Worm (Caenorhabditis elegans) whole organism, young adult: ENCODE measurements around the gene F41G4.13.

ENCODE experiments used
- C06A6.2 ChIP-seq: fragments of 200-800 bp; sonication (Bioruptor generic); conservative IDR thresholded peaks from 2 replicates; pipeline ENCODE4 v1.3.6; 2022; ENCODE audit warnings: missing genetic modification characterization, missing compliant biosample characterization
- D2030.7 ChIP-seq: fragments of 200-800 bp; sonication (Bioruptor generic); IDR thresholded peaks from 2 replicates; pipeline ENCODE4 v1.3.6; 2022; ENCODE audit warnings: missing genetic modification reagents, missing genetic modification characterization, missing compliant biosample characterization
- F22D6.2 ChIP-seq: sonication (generic microtip); optimal IDR thresholded peaks from 2 replicates; lab custom pipeline; 2016; ENCODE audit warnings: mild to moderate bottlenecking, missing genetic modification characterization, missing compliant biosample characterization
- F23B12.7 ChIP-seq: sonication (generic microtip); optimal IDR thresholded peaks from 2 replicates; lab custom pipeline; 2017; ENCODE audit warnings: missing genetic modification characterization, mild to moderate bottlenecking, missing compliant biosample characterization, antibody characterized with exemption, moderate library complexity; ENCODE audit not compliant: insufficient read depth
- F37B4.10 ChIP-seq: fragments of 200-800 bp; sonication (Bioruptor generic); IDR thresholded peaks from 2 replicates; pipeline ENCODE4 v1.3.6; 2022; ENCODE audit warnings: missing genetic modification characterization, missing compliant biosample characterization
- F52B5.7 ChIP-seq: sonication (generic microtip); optimal IDR thresholded peaks from 2 replicates; lab custom pipeline; 2016; ENCODE audit warnings: mild to moderate bottlenecking, missing genetic modification characterization, missing compliant biosample characterization
- K11D2.4 ChIP-seq: fragments of 200-800 bp; sonication (Bioruptor generic); IDR thresholded peaks from 2 replicates; pipeline ENCODE4 v1.3.6; 2022; ENCODE audit warnings: missing genetic modification reagents, missing genetic modification characterization, missing compliant biosample characterization
- K12H6.12 ChIP-seq: fragments of 200-800 bp; sonication (Bioruptor generic); optimal IDR thresholded peaks from 2 replicates; lab custom pipeline; 2018; ENCODE audit warnings: mild to moderate bottlenecking, missing genetic modification characterization, missing compliant biosample characterization
- Y95B8A.8 ChIP-seq: fragments of 200-800 bp; sonication (Bioruptor generic); IDR thresholded peaks from 2 replicates; pipeline ENCODE4 v1.3.6; 2022; ENCODE audit warnings: missing genetic modification reagents, missing genetic modification characterization, missing compliant biosample characterization
- ama-1 ChIP-seq, 3 experiments: fragments of 150-350 bp in 1 of 3; sonication (generic microtip) in 2 of 3; optimal IDR thresholded peaks; 2 replicates each; lab custom pipeline; 2014 to 2018; ENCODE audit warnings: missing biosample characterization in 2 of 3, missing genetic modification characterization in 2 of 3, missing genetic modification reagents in 2 of 3
- attf-5 ChIP-seq: fragments of 200-800 bp; sonication (Bioruptor generic); optimal IDR thresholded peaks from 2 replicates; lab custom pipeline; 2018; ENCODE audit warnings: mild to moderate bottlenecking, missing genetic modification characterization, missing compliant biosample characterization
- bed-2 ChIP-seq: fragments of 200-800 bp; sonication (Bioruptor generic); IDR thresholded peaks from 2 replicates; pipeline ENCODE4 v1.3.6; 2022; ENCODE audit warnings: missing genetic modification reagents, missing genetic modification characterization, missing compliant biosample characterization
- ceh-100 ChIP-seq: fragments of 200-800 bp; sonication (Bioruptor generic); IDR thresholded peaks from 2 replicates; pipeline ENCODE4 v1.3.6; 2022; ENCODE audit warnings: missing genetic modification reagents, missing genetic modification characterization, missing compliant biosample characterization
- ceh-27 ChIP-seq: fragments of 200-800 bp; sonication (Bioruptor generic); optimal IDR thresholded peaks from 2 replicates; lab custom pipeline; 2018; ENCODE audit warnings: mild to moderate bottlenecking, missing genetic modification characterization, moderate library complexity, missing compliant biosample characterization
- ceh-40 ChIP-seq: fragments of 200-800 bp; sonication (Bioruptor generic); IDR thresholded peaks from 2 replicates; pipeline ENCODE4 v1.3.6; 2022; ENCODE audit warnings: missing genetic modification characterization, missing compliant biosample characterization
- ceh-79 ChIP-seq: sonication (generic microtip); optimal IDR thresholded peaks from 2 replicates; lab custom pipeline; 2017; ENCODE audit warnings: mild to moderate bottlenecking, missing genetic modification characterization, missing compliant biosample characterization
- chd-7 ChIP-seq: sonication (generic microtip); optimal IDR thresholded peaks from 2 replicates; lab custom pipeline; 2016; ENCODE audit warnings: mild to moderate bottlenecking, missing genetic modification characterization, moderate library complexity, missing compliant biosample characterization
- dpl-1 ChIP-seq: fragments of 150-350 bp; optimal IDR thresholded peaks from 2 replicates; lab custom pipeline; 2014; ENCODE audit warnings: missing biosample characterization, missing genetic modification reagents, missing genetic modification characterization
- egl-18 ChIP-seq: fragments of 200-800 bp; sonication (Bioruptor generic); IDR thresholded peaks from 2 replicates; pipeline ENCODE4 v1.3.6; 2022; ENCODE audit warnings: missing genetic modification reagents, missing genetic modification characterization, missing compliant biosample characterization
- egl-44 ChIP-seq: fragments of 200-800 bp; sonication (Bioruptor generic); IDR thresholded peaks from 2 replicates; pipeline ENCODE4 v1.3.6; 2022; ENCODE audit warnings: missing genetic modification reagents, missing genetic modification characterization, missing compliant biosample characterization
- egrh-3 ChIP-seq: fragments of 200-800 bp; sonication (Bioruptor generic); IDR thresholded peaks from 2 replicates; pipeline ENCODE4 v1.3.6; 2022; ENCODE audit warnings: missing genetic modification reagents, missing genetic modification characterization, missing compliant biosample characterization
- him-1 ChIP-seq: sonication (generic microtip); optimal IDR thresholded peaks from 2 replicates; lab custom pipeline; 2016; ENCODE audit warnings: missing genotype, missing genetic modification reagents, missing genetic modification characterization, missing compliant biosample characterization
- hlh-26 ChIP-seq: fragments of 200-800 bp; sonication (Bioruptor generic); conservative IDR thresholded peaks from 2 replicates; pipeline ENCODE4 v1.3.6; 2022; ENCODE audit warnings: missing genetic modification reagents, missing genetic modification characterization, missing compliant biosample characterization
- hrde-1 ChIP-seq: sonication (generic microtip); optimal IDR thresholded peaks from 2 replicates; lab custom pipeline; 2016; ENCODE audit warnings: missing genetic modification characterization, mild to moderate bottlenecking, missing compliant biosample characterization, moderate library complexity, missing genotype, missing genetic modification reagents, borderline replicate concordance
- lag-1 ChIP-seq: fragments of 200-800 bp; sonication (Bioruptor generic); IDR thresholded peaks from 2 replicates; pipeline ENCODE4 v1.3.6; 2022; ENCODE audit warnings: missing genetic modification reagents, missing genetic modification characterization, missing compliant biosample characterization
- let-526 ChIP-seq: fragments of 200-800 bp; sonication (Bioruptor generic); IDR thresholded peaks from 2 replicates; pipeline ENCODE4 v1.3.6; 2022; ENCODE audit warnings: missing genetic modification reagents, missing genetic modification characterization, missing compliant biosample characterization
- lir-1 ChIP-seq: fragments of 200-800 bp; sonication (Bioruptor generic); conservative IDR thresholded peaks from 2 replicates; pipeline ENCODE4 v1.3.6; 2022; ENCODE audit warnings: missing genetic modification reagents, missing genetic modification characterization, missing compliant biosample characterization
- mcd-1 ChIP-seq: fragments of 200-800 bp; sonication (Bioruptor generic); IDR thresholded peaks from 2 replicates; pipeline ENCODE4 v1.3.6; 2022; ENCODE audit warnings: missing genetic modification reagents, missing genetic modification characterization, missing compliant biosample characterization
- mes-4 ChIP-seq: sonication (generic microtip); optimal IDR thresholded peaks from 2 replicates; lab custom pipeline; 2016; ENCODE audit warnings: missing genotype, missing genetic modification characterization, missing compliant biosample characterization
- nfya-2 ChIP-seq: fragments of 200-800 bp; sonication (Bioruptor generic); IDR thresholded peaks from 2 replicates; pipeline ENCODE4 v1.3.6; 2022; ENCODE audit warnings: missing genetic modification reagents, missing genetic modification characterization, missing compliant biosample characterization
- nhr-27 ChIP-seq: fragments of 200-800 bp; sonication (Bioruptor generic); optimal IDR thresholded peaks from 2 replicates; lab custom pipeline; 2018; ENCODE audit warnings: mild to moderate bottlenecking, missing genetic modification characterization, moderate library complexity, missing compliant biosample characterization
- nhr-90 ChIP-seq: sonication (generic microtip); optimal IDR thresholded peaks from 2 replicates; lab custom pipeline; 2016; ENCODE audit warnings: missing genotype, mild to moderate bottlenecking, missing genetic modification characterization, missing compliant biosample characterization
- pbrm-1 ChIP-seq: fragments of 200-800 bp; sonication (Bioruptor generic); IDR thresholded peaks from 2 replicates; pipeline ENCODE4 v1.3.6; 2022; ENCODE audit warnings: missing genetic modification reagents, missing genetic modification characterization, missing compliant biosample characterization
- repo-1 ChIP-seq: sonication (generic microtip); optimal IDR thresholded peaks from 2 replicates; lab custom pipeline; 2017; ENCODE audit warnings: mild to moderate bottlenecking, missing genetic modification characterization, missing compliant biosample characterization
- sea-2 ChIP-seq: fragments of 200-800 bp; sonication (Bioruptor generic); IDR thresholded peaks from 2 replicates; pipeline ENCODE4 v1.3.6; 2022; ENCODE audit warnings: missing genetic modification characterization, missing compliant biosample characterization
- snpc-1.1 ChIP-seq: sonication (generic microtip); optimal IDR thresholded peaks from 2 replicates; lab custom pipeline; 2017; ENCODE audit warnings: missing genetic modification characterization, mild to moderate bottlenecking, missing compliant biosample characterization, antibody characterized with exemption, moderate library complexity, missing genotype, missing genetic modification reagents; ENCODE audit not compliant: insufficient read depth
- tbp1 ChIP-seq: fragments of 200-800 bp; sonication (Bioruptor generic); optimal IDR thresholded peaks from 2 replicates; lab custom pipeline; 2018; ENCODE audit warnings: mild to moderate bottlenecking, missing genetic modification characterization, missing compliant biosample characterization
- ztf-18 ChIP-seq: sonication (generic microtip); optimal IDR thresholded peaks from 2 replicates; lab custom pipeline; 2016; ENCODE audit warnings: missing genotype, mild to moderate bottlenecking, missing genetic modification characterization, missing compliant biosample characterization
- ztf-22 ChIP-seq: fragments of 200-800 bp; sonication (Bioruptor generic); optimal IDR thresholded peaks from 2 replicates; lab custom pipeline; 2018; ENCODE audit warnings: mild to moderate bottlenecking, missing genetic modification characterization, moderate library complexity, missing compliant biosample characterization
- ztf-25 ChIP-seq: fragments of 200-800 bp; sonication (Bioruptor generic); IDR thresholded peaks from 2 replicates; pipeline ENCODE4 v1.3.6; 2022; ENCODE audit warnings: missing genetic modification reagents, missing genetic modification characterization, missing compliant biosample characterization
- ztf-26 ChIP-seq: sonication (generic microtip); optimal IDR thresholded peaks from 2 replicates; lab custom pipeline; 2017; ENCODE audit warnings: missing genetic modification characterization, missing compliant biosample characterization

Gene F41G4.13

ce11 chrX:16825358-16825757 is 9.2 kb downstream of the F41G4.13 start, which contains the start of gene sto-5:
sto-5 (minus strand) TSS chrX:16825458.
- TF ChIP-seq nhr-27 (tag; lab: Kevin White, UChicago) (no peak), mes-4 (tag; lab: Kevin White, UChicago) (no peak), lir-1 (no peak), F52B5.7 (tag; lab: Kevin White, UChicago) (no peak), hlh-26 (GFP tag; lab: Robert Waterston, UW) (no peak), hrde-1 (tag; lab: Kevin White, UChicago) (no peak), K11D2.4 (no peak), F37B4.10 (GFP tag; lab: Robert Waterston, UW) (no peak)

ce11 chrX:16821533-16821932 is 13.1 kb downstream of the F41G4.13 start:
- TF ChIP-seq ceh-79 = no peak
- TF ChIP-seq F22D6.2 (tag; lab: Kevin White, UChicago) = no peak
- TF ChIP-seq tbp1 (GFP tag; lab: Kevin White, UChicago) = no peak
- TF ChIP-seq lag-1 (GFP tag; lab: Robert Waterston, UW) = no peak
- TF ChIP-seq Y95B8A.8 = no peak
- no peak for TF ChIP-seq nfya-2
- TF ChIP-seq ama-1 (optimal IDR thresholded peaks at IDR 0.05; lab: Kevin White, UChicago) = no peak
- no peak for TF ChIP-seq ama-1 (GFP tag; optimal IDR thresholded peaks at IDR 0.05; lab: Kevin White, UChicago)
- TF ChIP-seq sea-2 = no peak

ce11 chrX:16818271-16818670 is 16.3 kb downstream of the F41G4.13 start:
- TF ChIP-seq mcd-1 (GFP tag; lab: Robert Waterston, UW) = no peak
- TF ChIP-seq egl-18 = no peak
- no peak for TF ChIP-seq ztf-22 (GFP tag; lab: Kevin White, UChicago)
- no peak for TF ChIP-seq attf-5
- no peak for TF ChIP-seq sea-2
- TF ChIP-seq ztf-26 (tag; lab: Kevin White, UChicago) = no peak
- no peak for TF ChIP-seq ceh-40 (GFP tag; lab: Robert Waterston, UW)
- no peak for TF ChIP-seq repo-1 (tag; lab: Kevin White, UChicago)
- TF ChIP-seq D2030.7 = no peak
- TF ChIP-seq chd-7 (tag; lab: Kevin White, UChicago) = no peak
- TF ChIP-seq snpc-1.1 (tag; lab: Kevin White, UChicago) = no peak
- no peak for TF ChIP-seq ztf-25
- no peak for TF ChIP-seq ceh-27 (GFP tag; lab: Kevin White, UChicago)
- TF ChIP-seq let-526 = no peak
- TF ChIP-seq him-1 (tag; lab: Kevin White, UChicago) = no peak
- TF ChIP-seq egl-44 (GFP tag; lab: Robert Waterston, UW) = no peak
- no peak for TF ChIP-seq K12H6.12 (tag; lab: Kevin White, UChicago)
- no peak for TF ChIP-seq egrh-3
- no peak for TF ChIP-seq ceh-100 (GFP tag; lab: Robert Waterston, UW)
- no peak for TF ChIP-seq ceh-79

ce11 chrX:16816854-16817253 is 17.7 kb downstream of the F41G4.13 start:
- TF ChIP-seq F52B5.7 (tag; lab: Kevin White, UChicago) (no peak), nhr-90 (tag; lab: Kevin White, UChicago) (no peak), C06A6.2 (no peak), bed-2 (no peak), D2030.7 (no peak), F23B12.7 (tag; lab: Kevin White, UChicago) (no peak), pbrm-1 (GFP tag; lab: Robert Waterston, UW) (no peak), dpl-1 (GFP tag; lab: Kevin White, UChicago) (no peak), ztf-18 (tag; lab: Kevin White, UChicago) (no peak)
